Worm (Caenorhabditis elegans) whole organism, L1 larva: ENCODE measurements around the gene nspc-1.

Source experiments
- lin-15B ChIP-seq: fragments of 150-350 bp; sonication (generic microtip); optimal IDR thresholded peaks from 3 replicates; lab custom pipeline; 2014; ENCODE audit warnings: missing biosample characterization, missing genetic modification characterization
- unc-62 ChIP-seq: fragments of 150-350 bp; optimal IDR thresholded peaks from 2 replicates; lab custom pipeline; 2014; ENCODE audit warnings: missing biosample characterization, missing genetic modification reagents, missing genetic modification characterization

ce11 chrX:8551687-8552327 lies 16.9 kb upstream of the nspc-1 start, which contains the start of gene dhhc-14:
- TF ChIP-seq unc-62 (GFP tag; lab: Kevin White, UChicago) (no peak), lin-15B (tag; lab: Kevin White, UChicago) (no peak)
